Worm (Caenorhabditis elegans) whole organism, early embryonic: ENCODE results near the gene K02D10.4.

ENCODE experiments used
- ama-1 ChIP-seq: fragments of 150-350 bp; optimal IDR thresholded peaks from 2 replicates; lab custom pipeline; 2014
- flt-1 ChIP-seq: fragments of 200-800 bp; sonication (Bioruptor generic); IDR thresholded peaks from 2 replicates; pipeline ENCODE4 v1.3.6; 2022; ENCODE audit warnings: missing genetic modification characterization, missing compliant biosample characterization
- tbx-37 ChIP-seq: fragments of 200-800 bp; sonication (Bioruptor generic); conservative IDR thresholded peaks from 2 replicates; pipeline ENCODE4 v1.3.6; 2022; ENCODE audit warnings: missing genetic modification reagents, missing genetic modification characterization, missing compliant biosample characterization

DNA sequence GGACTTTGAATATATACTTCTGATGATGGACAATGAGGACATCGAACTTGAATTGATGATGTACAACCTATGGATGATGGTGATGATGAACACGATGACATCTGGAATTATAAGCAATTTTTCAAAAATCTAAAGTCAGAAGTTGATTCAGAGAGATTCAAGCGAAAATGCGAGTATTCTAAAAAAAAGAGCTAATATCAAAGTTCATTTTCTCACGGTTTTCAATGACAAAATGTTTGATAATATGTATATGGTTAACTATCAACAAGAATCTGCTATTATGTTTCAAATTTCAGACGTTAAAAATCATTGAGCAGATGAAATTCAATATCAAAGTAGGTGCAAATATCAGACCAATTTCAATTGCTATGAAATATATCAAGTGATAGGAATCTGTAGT lies at the start of gene K02D10.4:
- TF ChIP-seq ama-1 (lab: Kevin White, UChicago): no peak
- no peak for TF ChIP-seq tbx-37 (GFP tag; lab: Robert Waterston, UW)
- no peak for TF ChIP-seq flt-1 (GFP tag; lab: Robert Waterston, UW)
